Fruit fly (Drosophila melanogaster) whole organism, embryonic: ENCODE results near the gene CG10086.

Experiments used
- Aef1 ChIP-seq: fragments of 200-800 bp; sonication (Bioruptor generic); IDR thresholded peaks from 3 replicates; pipeline ENCODE4 v1.3.6; 2022; ENCODE audit warnings: missing biosample characterization, missing genetic modification characterization
- Antp ChIP-seq: fragments of 200-800 bp; sonication (Bioruptor generic); optimal IDR thresholded peaks from 3 replicates; lab custom pipeline; 2016; ENCODE audit warnings: missing biosample characterization, missing genetic modification characterization
- Atf6 ChIP-seq: fragments of 200-800 bp; sonication (Bioruptor generic); IDR thresholded peaks from 2 replicates; pipeline ENCODE4 v1.3.6; 2022; ENCODE audit warnings: missing biosample characterization, missing genetic modification characterization
- Bdp1 ChIP-seq: fragments of 200-800 bp; sonication (Bioruptor generic); optimal IDR thresholded peaks from 3 replicates; lab custom pipeline; 2016; ENCODE audit warnings: missing biosample characterization, missing genetic modification characterization
- CG10431 ChIP-seq: fragments of 200-800 bp; sonication (Bioruptor generic); optimal IDR thresholded peaks from 3 replicates; lab custom pipeline; 2018; ENCODE audit warnings: missing biosample characterization, mild to moderate bottlenecking, missing genetic modification characterization
- CG11398 ChIP-seq: fragments of 200-800 bp; sonication (Bioruptor generic); optimal IDR thresholded peaks from 2 replicates; lab custom pipeline; 2016; ENCODE audit warnings: missing biosample characterization, missing genetic modification characterization
- CG12104 ChIP-seq: fragments of 200-800 bp; sonication (Bioruptor generic); optimal IDR thresholded peaks from 3 replicates; lab custom pipeline; 2016; ENCODE audit warnings: missing biosample characterization, missing genetic modification characterization
- CG12219 ChIP-seq: fragments of 200-800 bp; sonication (Bioruptor generic); optimal IDR thresholded peaks from 3 replicates; lab custom pipeline; 2018; ENCODE audit warnings: missing biosample characterization, mild to moderate bottlenecking, missing genetic modification characterization
- CG13624 ChIP-seq: fragments of 200-800 bp; sonication (Bioruptor generic); optimal IDR thresholded peaks from 2 replicates; lab custom pipeline; 2016; ENCODE audit warnings: missing biosample characterization, missing genetic modification characterization
- CG14441 ChIP-seq: fragments of 200-800 bp; sonication (Bioruptor generic); IDR thresholded peaks from 2 replicates; pipeline ENCODE4 v1.3.6; 2022; ENCODE audit warnings: missing biosample characterization, missing genetic modification characterization
- CG1529 ChIP-seq: fragments of 200-800 bp; sonication (Bioruptor generic); optimal IDR thresholded peaks from 3 replicates; lab custom pipeline; 2018; ENCODE audit warnings: missing biosample characterization, missing genetic modification characterization
- CG2202 ChIP-seq: fragments of 200-800 bp; sonication (Bioruptor generic); optimal IDR thresholded peaks from 2 replicates; lab custom pipeline; 2018; ENCODE audit warnings: missing biosample characterization, mild to moderate bottlenecking, missing genetic modification characterization
- CG30431 ChIP-seq: fragments of 200-800 bp; sonication (Bioruptor generic); optimal IDR thresholded peaks from 2 replicates; lab custom pipeline; 2017; ENCODE audit warnings: missing biosample characterization, missing genetic modification characterization
- CG3847 ChIP-seq: fragments of 200-800 bp; sonication (Bioruptor generic); IDR thresholded peaks from 2 replicates; pipeline ENCODE4 v1.3.6; 2022; ENCODE audit warnings: missing biosample characterization, missing genetic modification characterization
- CG4360 ChIP-seq: fragments of 200-800 bp; sonication (Bioruptor generic); IDR thresholded peaks from 2 replicates; pipeline ENCODE4 v1.3.6; 2022; ENCODE audit warnings: missing biosample characterization, missing genetic modification characterization
- CG5180 ChIP-seq: fragments of 200-800 bp; sonication (Bioruptor generic); optimal IDR thresholded peaks from 3 replicates; lab custom pipeline; 2017; ENCODE audit warnings: missing biosample characterization, missing genetic modification characterization, mild to moderate bottlenecking, moderate library complexity, missing genetic modification reagents
- CG6272 ChIP-seq: fragments of 200-800 bp; sonication (Bioruptor generic); IDR thresholded peaks from 2 replicates; pipeline ENCODE4 v1.3.6; 2022; ENCODE audit warnings: missing biosample characterization, missing genetic modification characterization
- CG6765 ChIP-seq: fragments of 200-800 bp; sonication (Bioruptor generic); optimal IDR thresholded peaks from 3 replicates; lab custom pipeline; 2017; ENCODE audit warnings: missing biosample characterization, mild to moderate bottlenecking, missing genetic modification characterization
- CG6813 ChIP-seq: fragments of 200-800 bp; sonication (Bioruptor generic); optimal IDR thresholded peaks from 2 replicates; lab custom pipeline; 2017; ENCODE audit warnings: missing biosample characterization, missing genetic modification characterization, mild to moderate bottlenecking, moderate library complexity, missing genetic modification reagents
- CG7987 ChIP-seq: fragments of 200-800 bp; sonication (Bioruptor generic); optimal IDR thresholded peaks from 2 replicates; lab custom pipeline; 2018; ENCODE audit warnings: missing biosample characterization, mild to moderate bottlenecking, missing genetic modification characterization, moderate library complexity
- CG9609 ChIP-seq: fragments of 200-800 bp; sonication (Bioruptor generic); optimal IDR thresholded peaks from 3 replicates; lab custom pipeline; 2016; ENCODE audit warnings: missing biosample characterization, missing genetic modification characterization
- CG9932 ChIP-seq: fragments of 200-800 bp; sonication (Bioruptor generic); IDR thresholded peaks from 2 replicates; pipeline ENCODE4 v1.3.6; 2022; ENCODE audit warnings: missing biosample characterization, missing genetic modification characterization
- CoRest ChIP-seq: fragments of 200-800 bp; sonication (Bioruptor generic); optimal IDR thresholded peaks from 3 replicates; lab custom pipeline; 2018; ENCODE audit warnings: missing biosample characterization, mild to moderate bottlenecking, missing genetic modification characterization, moderate library complexity
- D19B ChIP-seq: fragments of 200-800 bp; sonication (Bioruptor generic); optimal IDR thresholded peaks from 2 replicates; lab custom pipeline; 2017; ENCODE audit warnings: missing biosample characterization, mild to moderate bottlenecking, missing genetic modification characterization
- Dip2 ChIP-seq: fragments of 200-800 bp; sonication (Bioruptor generic); IDR thresholded peaks from 2 replicates; pipeline ENCODE4 v1.3.6; 2022; ENCODE audit warnings: missing biosample characterization, missing genetic modification characterization
- Dll ChIP-seq: fragments of 200-800 bp; sonication (Bioruptor generic); IDR thresholded peaks from 4 replicates; pipeline ENCODE4 v1.3.6; 2022; ENCODE audit warnings: missing biosample characterization, missing genetic modification characterization; ENCODE audit not compliant: partially characterized antibody
- Doc3 ChIP-seq: fragments of 200-800 bp; sonication (Bioruptor generic); IDR thresholded peaks from 3 replicates; pipeline ENCODE4 v1.3.6; 2022; ENCODE audit warnings: missing biosample characterization, missing genetic modification characterization; ENCODE audit not compliant: partially characterized antibody
- NK7.1 ChIP-seq: fragments of 200-800 bp; sonication (Bioruptor generic); optimal IDR thresholded peaks from 3 replicates; lab custom pipeline; 2016; ENCODE audit warnings: missing biosample characterization, missing genetic modification characterization
- Sry-β ChIP-seq: fragments of 200-800 bp; sonication (Bioruptor generic); optimal IDR thresholded peaks from 2 replicates; lab custom pipeline; 2018; ENCODE audit warnings: missing biosample characterization, mild to moderate bottlenecking, missing genetic modification characterization, moderate library complexity
- Xbp1 ChIP-seq: fragments of 200-800 bp; sonication (Bioruptor generic); optimal IDR thresholded peaks from 3 replicates; lab custom pipeline; 2016; ENCODE audit warnings: missing biosample characterization, mild to moderate bottlenecking, missing genetic modification characterization
- abd-A ChIP-seq: fragments of 200-800 bp; sonication (Bioruptor generic); optimal IDR thresholded peaks from 3 replicates; lab custom pipeline; 2019; ENCODE audit warnings: missing biosample characterization, mild to moderate bottlenecking, missing genetic modification characterization, moderate library complexity
- aop ChIP-seq: fragments of 200-800 bp; sonication (Bioruptor generic); IDR thresholded peaks from 2 replicates; pipeline ENCODE4 v1.3.6; 2022; ENCODE audit warnings: missing biosample characterization, missing genetic modification characterization
- ase ChIP-seq: fragments of 200-800 bp; sonication (Bioruptor generic); IDR thresholded peaks from 3 replicates; pipeline ENCODE4 v1.3.6; 2022; ENCODE audit warnings: missing biosample characterization, missing genetic modification characterization
- bowl ChIP-seq: fragments of 200-800 bp; sonication (Bioruptor generic); IDR thresholded peaks from 2 replicates; pipeline ENCODE4 v1.3.6; 2022; ENCODE audit warnings: missing biosample characterization, missing genetic modification characterization
- chn ChIP-seq: fragments of 200-800 bp; sonication (Bioruptor generic); optimal IDR thresholded peaks from 2 replicates; lab custom pipeline; 2016; ENCODE audit warnings: missing biosample characterization, missing genetic modification characterization
- hb ChIP-seq: fragments of 200-800 bp; sonication (Bioruptor generic); IDR thresholded peaks from 3 replicates; pipeline ENCODE4 v1.3.6; 2022; ENCODE audit warnings: missing biosample characterization, missing genetic modification characterization; ENCODE audit not compliant: partially characterized antibody
- ind ChIP-seq: fragments of 200-800 bp; sonication (Bioruptor generic); optimal IDR thresholded peaks from 3 replicates; lab custom pipeline; 2016; ENCODE audit warnings: missing biosample characterization, missing genetic modification characterization
- kay ChIP-seq: fragments of 200-800 bp; sonication (Bioruptor generic); optimal IDR thresholded peaks from 2 replicates; lab custom pipeline; 2016; ENCODE audit warnings: missing biosample characterization, missing genetic modification characterization
- lab ChIP-seq: fragments of 200-800 bp; sonication (Bioruptor generic); optimal IDR thresholded peaks from 3 replicates; lab custom pipeline; 2017; ENCODE audit warnings: missing biosample characterization, missing genetic modification characterization, mild to moderate bottlenecking, moderate library complexity, missing genetic modification reagents
- lmd ChIP-seq: fragments of 200-800 bp; sonication (Bioruptor generic); IDR thresholded peaks from 2 replicates; pipeline ENCODE4 v1.3.6; 2022; ENCODE audit warnings: missing biosample characterization, missing genetic modification characterization
- oc ChIP-seq: fragments of 200-800 bp; sonication (Bioruptor generic); optimal IDR thresholded peaks from 2 replicates; lab custom pipeline; 2018; ENCODE audit warnings: missing biosample characterization, mild to moderate bottlenecking, missing genetic modification characterization, moderate library complexity
- onecut ChIP-seq: fragments of 200-800 bp; sonication (Bioruptor generic); IDR thresholded peaks from 2 replicates; pipeline ENCODE4 v1.3.6; 2022; ENCODE audit warnings: missing biosample characterization, missing genetic modification characterization
- org-1 ChIP-seq: fragments of 200-800 bp; sonication (Bioruptor generic); optimal IDR thresholded peaks from 2 replicates; lab custom pipeline; 2017; ENCODE audit warnings: missing biosample characterization, missing genetic modification characterization
- peb ChIP-seq: fragments of 200-800 bp; sonication (Bioruptor generic); IDR thresholded peaks from 2 replicates; pipeline ENCODE4 v1.3.6; 2022; ENCODE audit warnings: missing biosample characterization, missing genetic modification characterization
- pfk ChIP-seq: fragments of 200-800 bp; sonication (Bioruptor generic); optimal IDR thresholded peaks from 2 replicates; lab custom pipeline; 2018; ENCODE audit warnings: missing biosample characterization, mild to moderate bottlenecking, missing genetic modification characterization, moderate library complexity
- phol ChIP-seq: fragments of 200-800 bp; sonication (Bioruptor generic); optimal IDR thresholded peaks from 3 replicates; lab custom pipeline; 2018; ENCODE audit warnings: missing biosample characterization, mild to moderate bottlenecking, missing genetic modification characterization, moderate library complexity
- pum ChIP-seq: fragments of 200-800 bp; sonication (Bioruptor generic); optimal IDR thresholded peaks from 2 replicates; lab custom pipeline; 2016; ENCODE audit warnings: missing biosample characterization, missing genetic modification characterization
- slbo ChIP-seq: fragments of 200-800 bp; sonication (Bioruptor generic); IDR thresholded peaks from 2 replicates; pipeline ENCODE4 v1.3.6; 2022; ENCODE audit warnings: missing biosample characterization, missing genetic modification characterization
- tna ChIP-seq: fragments of 200-800 bp; sonication (Bioruptor generic); IDR thresholded peaks from 2 replicates; pipeline ENCODE4 v1.3.6; 2022; ENCODE audit warnings: missing biosample characterization, missing genetic modification characterization; ENCODE audit not compliant: partially characterized antibody
- trem ChIP-seq: fragments of 200-800 bp; optimal IDR thresholded peaks from 3 replicates; lab custom pipeline; 2019; ENCODE audit warnings: missing biosample characterization, mild to moderate bottlenecking, missing genetic modification characterization, moderate library complexity

CG10086 gene

dm6 chr3R:7813981-7814529 lies 23.6 kb downstream of the CG10086 start, which contains the start of gene CG34384 (continued):
- TF ChIP-seq slbo (GFP tag; lab: Robert Waterston, UW) (peak; percentile 55), Xbp1 (GFP tag; lab: Kevin White, UChicago) (peak; percentile 40), kay (no peak), CG13624 (GFP tag; lab: Kevin White, UChicago) (peak; percentile 36), CG4360 (GFP tag; lab: Robert Waterston, UW) (no peak), chn (no peak), Aef1 (GFP tag; lab: Robert Waterston, UW) (peak; percentile 9; the same call in 1 of the 3 replicates), Dip2 (GFP tag; lab: Robert Waterston, UW) (no peak), abd-A (tag; lab: Kevin White, UChicago) (peak; percentile 50), trem (tag; lab: Kevin White, UChicago) (no peak), Doc3 (GFP tag; lab: Robert Waterston, UW) (no peak), tna (GFP tag; lab: Robert Waterston, UW) (no peak), lab (GFP tag; lab: Kevin White, UChicago) (peak; percentile 74), bowl (GFP tag; lab: Robert Waterston, UW) (no peak), CG1529 (GFP tag; lab: Kevin White, UChicago) (no peak), CG12104 (GFP tag; lab: Kevin White, UChicago) (peak; percentile 72), Bdp1 (GFP tag; lab: Kevin White, UChicago) (no peak), CG6765 (GFP tag; lab: Kevin White, UChicago) (peak; percentile 65), ase (GFP tag; lab: Robert Waterston, UW) (0 out of 3 replicates have a peak, but pooled peaks have one; percentile 42), Antp (GFP tag; lab: Kevin White, UChicago) (peak; percentile 40), Atf6 (GFP tag; lab: Robert Waterston, UW) (0 out of 2 replicates have a peak, but pooled peaks have one; percentile 32), CG3847 (peak; percentile 29; the same call in 1 of the 2 replicates), CG11398 (GFP tag; lab: Kevin White, UChicago) (no peak), Sry-β (GFP tag; lab: Kevin White, UChicago) (no peak), CG9609 (GFP tag; lab: Kevin White, UChicago) (peak; percentile 27), CG9932 (GFP tag; lab: Robert Waterston, UW) (peak; percentile 51), lmd (GFP tag; lab: Robert Waterston, UW) (peak; percentile 36; the same call in 1 of the 2 replicates), D19B (GFP tag; lab: Kevin White, UChicago) (peak; percentile 46), phol (tag; lab: Kevin White, UChicago) (peak; percentile 73), NK7.1 (GFP tag; lab: Kevin White, UChicago) (no peak), CG10431 (GFP tag; lab: Kevin White, UChicago) (no peak), CG12219 (GFP tag; lab: Kevin White, UChicago) (peak; percentile 19), peb (GFP tag; lab: Robert Waterston, UW) (no peak), oc (tag; lab: Kevin White, UChicago) (no peak), Dll (GFP tag; lab: Robert Waterston, UW) (no peak), pum (peak; percentile 31), CG6272 (GFP tag; lab: Robert Waterston, UW) (0 out of 2 replicates have a peak, but pooled peaks have one; percentile 20), CG5180 (GFP tag; lab: Kevin White, UChicago) (peak; percentile 48), CG30431 (no peak), pfk (no peak), CG2202 (tag; lab: Kevin White, UChicago) (no peak), CoRest (peak; percentile 70), aop (GFP tag; lab: Robert Waterston, UW) (no peak), ind (GFP tag; lab: Kevin White, UChicago) (peak; percentile 59), CG14441 (GFP tag; lab: Robert Waterston, UW) (peak; percentile 33; the same call in 1 of the 2 replicates), CG6813 (peak; percentile 50), org-1 (GFP tag; lab: Kevin White, UChicago) (peak; percentile 72), hb (GFP tag; lab: Robert Waterston, UW) (no peak), onecut (GFP tag; lab: Robert Waterston, UW) (peak; percentile 49; the same call in 1 of the 2 replicates), CG7987 (GFP tag; lab: Kevin White, UChicago) (no peak)
